Fruit fly (Drosophila melanogaster) whole organism, embryonic: Measurements from ENCODE around the gene CG34347.

ENCODE experiments used
- Abd-B ChIP-seq: fragments of 200-800 bp; sonication (Bioruptor generic); optimal IDR thresholded peaks from 2 replicates; lab custom pipeline; 2018; ENCODE audit warnings: missing biosample characterization, mild to moderate bottlenecking, missing genetic modification characterization, moderate library complexity
- CG4617 ChIP-seq: fragments of 200-800 bp; sonication (Bioruptor generic); optimal IDR thresholded peaks from 3 replicates; lab custom pipeline; 2016; ENCODE audit warnings: missing biosample characterization, missing genetic modification characterization, borderline replicate concordance
- D19B ChIP-seq: fragments of 200-800 bp; sonication (Bioruptor generic); optimal IDR thresholded peaks from 2 replicates; lab custom pipeline; 2017; ENCODE audit warnings: missing biosample characterization, mild to moderate bottlenecking, missing genetic modification characterization
- ara ChIP-seq: fragments of 200-800 bp; sonication (Bioruptor generic); IDR thresholded peaks from 2 replicates; pipeline ENCODE4 v1.3.6; 2022; ENCODE audit warnings: missing biosample characterization, missing genetic modification characterization

dm6 chr3R:31385820-31386330 lies 74.9 kb downstream of the CG34347 start:
- TF ChIP-seq CG4617 (no peak), D19B (GFP tag; lab: Kevin White, UChicago) (no peak), Abd-B (GFP tag; lab: Kevin White, UChicago) (no peak), ara (GFP tag; lab: Robert Waterston, UW) (no peak)
